Worm (Caenorhabditis elegans): ENCODE measurements around the gene M162.15.

DNA sequence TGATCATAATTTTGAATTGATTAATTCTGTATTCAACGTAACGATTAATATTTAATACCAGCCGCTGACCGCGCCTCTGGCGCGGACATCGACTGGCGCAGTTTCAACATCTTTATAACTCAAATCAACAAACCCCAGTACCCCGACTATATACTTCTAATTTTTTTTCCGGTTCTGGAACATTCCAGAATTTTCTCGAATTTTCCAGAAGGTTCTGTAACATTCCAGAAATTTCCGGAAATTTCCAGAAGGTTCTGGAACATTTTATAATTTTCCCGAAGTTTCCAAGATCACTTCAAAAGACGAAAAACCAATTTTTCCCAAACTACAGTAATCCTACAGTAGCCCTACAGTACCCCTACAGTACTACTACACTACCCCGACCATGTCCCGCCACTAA lies 7.7 kb upstream of the M162.15 start:
- TF ChIP-seq daf-12 (tag; optimal IDR thresholded peaks at IDR 0.05) (no peak), nhr-11 (tag; optimal IDR thresholded peaks at IDR 0.05) (no peak), nhr-28 (tag; optimal IDR thresholded peaks at IDR 0.05) (no peak), T26A8.4 (GFP tag; IDR thresholded peaks at IDR 0.05) (no peak), ceh-32 (tag; optimal IDR thresholded peaks at IDR 0.05; ENCODE audit: poor library complexity) (no peak), ZK546.5 (tag; optimal IDR thresholded peaks at IDR 0.05) (no peak), ZK337.2 (GFP tag; IDR thresholded peaks at IDR 0.05) (no peak), R02D3.7 (tag; optimal IDR thresholded peaks at IDR 0.05) (no peak), daf-8 (GFP tag; IDR thresholded peaks at IDR 0.05) (no peak)
